Fruit fly (Drosophila melanogaster): ENCODE measurements around the gene CG14445.

Gene CG14445

dm6 chrX:6193183-6193810 lies 43.8 kb upstream of the CG14445 start (continued):
- peak; percentile 30 for TF ChIP-seq CG2116 (GFP tag; optimal IDR thresholded peaks at IDR 0.05)
- peak; percentile 39 for TF ChIP-seq CG15601 (tag; optimal IDR thresholded peaks at IDR 0.05)
- TF ChIP-seq fd64A (GFP tag; optimal IDR thresholded peaks at IDR 0.05) = no peak
- TF ChIP-seq eve (GFP tag; optimal IDR thresholded peaks at IDR 0.05) = no peak
- peak; percentile 77 for TF ChIP-seq CG18262 (tag; optimal IDR thresholded peaks at IDR 0.05)
- peak; percentile 89 for TF ChIP-seq H15 (GFP tag; IDR thresholded peaks at IDR 0.05)
- no peak for TF ChIP-seq tna (GFP tag; IDR thresholded peaks at IDR 0.05; ENCODE audit: partially characterized antibody)
- TF ChIP-seq CG2120 (GFP tag; optimal IDR thresholded peaks at IDR 0.05) = peak; percentile 83
- TF ChIP-seq grn (GFP tag; optimal IDR thresholded peaks at IDR 0.05) = no peak
- TF ChIP-seq Bdp1 (GFP tag; optimal IDR thresholded peaks at IDR 0.05) = peak; percentile 5
- TF ChIP-seq Gsc (GFP tag; IDR thresholded peaks at IDR 0.05) = peak; percentile 71
- peak; percentile 30 for TF ChIP-seq bab2 (GFP tag; optimal IDR thresholded peaks at IDR 0.05)
- peak; percentile 8 for TF ChIP-seq CG13624 (GFP tag; optimal IDR thresholded peaks at IDR 0.05)
- no peak for TF ChIP-seq corto (GFP tag; optimal IDR thresholded peaks at IDR 0.05)
- TF ChIP-seq CG5245 (GFP tag; optimal IDR thresholded peaks at IDR 0.05) = peak; percentile 28
- peak; percentile 11 for TF ChIP-seq CG3065 (GFP tag; optimal IDR thresholded peaks at IDR 0.05)
- TF ChIP-seq ase (GFP tag; IDR thresholded peaks at IDR 0.05) = peak; percentile 88
- no peak for TF ChIP-seq CG10274 (GFP tag; optimal IDR thresholded peaks at IDR 0.05)
- TF ChIP-seq CG15514 (GFP tag; optimal IDR thresholded peaks at IDR 0.05) = peak; percentile 78
- peak; percentile 88 for TF ChIP-seq Dek (tag; optimal IDR thresholded peaks at IDR 0.05)
- peak; percentile 83 for TF ChIP-seq CG13296 (GFP tag; optimal IDR thresholded peaks at IDR 0.05)
- no peak for TF ChIP-seq Hr39 (optimal IDR thresholded peaks at IDR 0.05)
- no peak for TF ChIP-seq CTCF (GFP tag; optimal IDR thresholded peaks at IDR 0.05)
- TF ChIP-seq zen (tag; optimal IDR thresholded peaks at IDR 0.05) = peak; percentile 2
- peak; percentile 21 for TF ChIP-seq CG34376 (GFP tag; optimal IDR thresholded peaks at IDR 0.05)
- TF ChIP-seq CG11456 (GFP tag; IDR thresholded peaks at IDR 0.05) = peak; percentile 88
- TF ChIP-seq CG2129 (GFP tag; IDR thresholded peaks at IDR 0.05; ENCODE audit: partially characterized antibody) = no peak
- TF ChIP-seq sug (tag; optimal IDR thresholded peaks at IDR 0.05) = peak; percentile 71
- peak; percentile 75 for TF ChIP-seq CG17829 (tag; optimal IDR thresholded peaks at IDR 0.05)
- TF ChIP-seq zen2 (GFP tag; IDR thresholded peaks at IDR 0.05; ENCODE audit: partially characterized antibody) = no peak
- no peak for TF ChIP-seq CG3163 (GFP tag; optimal IDR thresholded peaks at IDR 0.05)
- TF ChIP-seq CG11695 (GFP tag; IDR thresholded peaks at IDR 0.05) = peak; percentile 88
- peak; percentile 89 for TF ChIP-seq CG31441 (GFP tag; IDR thresholded peaks at IDR 0.05)
- peak; percentile 84 for TF ChIP-seq Fer3 (tag; optimal IDR thresholded peaks at IDR 0.05)
- peak; percentile 54 for TF ChIP-seq CG1602 (GFP tag; optimal IDR thresholded peaks at IDR 0.05)
- TF ChIP-seq phol (tag; optimal IDR thresholded peaks at IDR 0.05) = peak; percentile 72
- no peak for TF ChIP-seq hth (optimal IDR thresholded peaks at IDR 0.05)
- no peak for TF ChIP-seq gro (GFP tag; optimal IDR thresholded peaks at IDR 0.05)
- TF ChIP-seq shn (GFP tag; optimal IDR thresholded peaks at IDR 0.05) = no peak
- peak; percentile 48 for TF ChIP-seq Chrac-16 (GFP tag; optimal IDR thresholded peaks at IDR 0.05)
- peak; percentile 68 for TF ChIP-seq D19A (tag; optimal IDR thresholded peaks at IDR 0.05)
- TF ChIP-seq dm (GFP tag; optimal IDR thresholded peaks at IDR 0.05) = no peak
- peak; percentile 85 for TF ChIP-seq CG3847 (GFP tag; IDR thresholded peaks at IDR 0.05)
- TF ChIP-seq Camta (GFP tag; optimal IDR thresholded peaks at IDR 0.05) = no peak
- no peak for TF ChIP-seq CG12769 (tag; optimal IDR thresholded peaks at IDR 0.05)
- TF ChIP-seq mam (GFP tag; optimal IDR thresholded peaks at IDR 0.05) = peak; percentile 9
- peak; percentile 87 for TF ChIP-seq Drgx (GFP tag; IDR thresholded peaks at IDR 0.05)
- TF ChIP-seq nerfin-1 (tag; optimal IDR thresholded peaks at IDR 0.05) = no peak
- TF ChIP-seq CG6765 (GFP tag; optimal IDR thresholded peaks at IDR 0.05) = peak; percentile 45
- peak; percentile 81 for TF ChIP-seq BtbVII (GFP tag; optimal IDR thresholded peaks at IDR 0.05)
- TF ChIP-seq Stat92E (GFP tag; optimal IDR thresholded peaks at IDR 0.05) = no peak

All from whole organism, embryonic.